Fruit fly (Drosophila melanogaster): ENCODE results near the gene CG33644.
A peak's percentile ranks its signal among the peaks of the same experiment; 100 is the strongest.

Gene CG33644

DNA sequence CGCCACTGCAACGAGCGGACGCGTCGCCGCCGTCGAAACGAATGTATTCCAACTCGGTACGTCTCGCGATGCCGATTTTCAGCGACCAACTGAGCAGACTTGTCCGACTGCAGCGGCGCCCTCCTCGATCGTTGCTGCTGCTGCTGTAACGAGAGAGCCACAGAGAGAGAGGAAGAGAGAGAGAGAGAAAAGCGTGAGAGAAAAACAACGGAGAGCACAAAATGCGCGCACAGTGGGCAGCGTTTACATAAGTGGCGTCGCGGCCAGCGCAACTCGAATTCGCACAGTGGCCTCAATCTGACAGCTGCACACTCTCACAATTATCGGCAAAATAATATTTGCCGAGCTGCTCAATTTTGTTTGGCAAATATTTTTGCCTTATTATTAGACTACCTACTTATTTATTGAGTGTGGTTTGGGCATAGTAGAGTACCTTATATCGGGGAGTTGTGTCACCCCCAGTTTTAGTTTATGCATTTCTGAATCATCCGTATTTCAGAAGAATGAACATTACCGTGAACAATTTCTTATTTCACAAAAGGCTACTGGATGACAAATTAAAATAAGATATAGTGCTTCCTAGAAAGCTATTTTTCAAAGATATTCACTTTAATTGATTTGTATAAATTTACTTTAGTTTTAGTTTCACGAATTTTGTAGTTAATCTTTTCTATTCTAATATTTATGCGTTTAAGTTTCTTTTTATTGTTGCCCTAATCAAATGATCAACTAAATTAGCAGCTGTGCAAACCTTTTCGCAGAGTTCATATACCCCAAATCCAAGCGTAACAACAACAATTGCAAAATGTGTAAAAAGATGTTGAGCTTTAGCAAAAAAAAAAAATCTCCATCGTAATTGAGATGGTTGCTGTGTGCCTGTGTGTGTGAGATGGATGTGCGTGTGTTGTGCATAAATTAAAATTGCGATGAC is 18.3 kb upstream of the CG33644 start (continued):
- no peak for TF ChIP-seq tap (tag; optimal IDR thresholded peaks at IDR 0.05)
- peak; percentile 60 for TF ChIP-seq CG18262 (tag; optimal IDR thresholded peaks at IDR 0.05)
- TF ChIP-seq CG18764 (GFP tag; optimal IDR thresholded peaks at IDR 0.05) = peak; percentile 29
- TF ChIP-seq CG9876 (GFP tag; optimal IDR thresholded peaks at IDR 0.05) = peak; percentile 63
- no peak for TF ChIP-seq pan (optimal IDR thresholded peaks at IDR 0.05)
- peak in 1 of 2 experiments; percentile 77 for TF ChIP-seq pan (GFP tag; optimal IDR thresholded peaks at IDR 0.05 in 1 of 2, IDR thresholded peaks at IDR 0.05 in 1 of 2)
- TF ChIP-seq zfh1 (GFP tag; IDR thresholded peaks at IDR 0.05) = peak; percentile 73
- 0 out of 2 replicates have a peak, but pooled peaks have one; percentile 20 for TF ChIP-seq CG10959 (GFP tag; IDR thresholded peaks at IDR 0.05)
- TF ChIP-seq CG5180 (GFP tag; optimal IDR thresholded peaks at IDR 0.05) = peak; percentile 17
- no peak for TF ChIP-seq Vsx1 (GFP tag; optimal IDR thresholded peaks at IDR 0.05)
- no peak for TF ChIP-seq CG3838 (GFP tag; optimal IDR thresholded peaks at IDR 0.05)
- no peak for TF ChIP-seq CG11398 (GFP tag; optimal IDR thresholded peaks at IDR 0.05)
- peak; percentile 35 for TF ChIP-seq vfl (GFP tag; optimal IDR thresholded peaks at IDR 0.05)
- TF ChIP-seq Dad (GFP tag; optimal IDR thresholded peaks at IDR 0.05) = peak; percentile 24
- no peak for TF ChIP-seq CG14965 (GFP tag; optimal IDR thresholded peaks at IDR 0.05; ENCODE audit: borderline replicate concordance)
- TF ChIP-seq CG10366 (GFP tag; IDR thresholded peaks at IDR 0.05) = peak; percentile 66
- TF ChIP-seq ken (GFP tag; IDR thresholded peaks at IDR 0.05) = 0 out of 3 replicates have a peak, but pooled peaks have one; percentile 49
- TF ChIP-seq sim (GFP tag; IDR thresholded peaks at IDR 0.05) = no peak
- peak; percentile 13 for TF ChIP-seq Abd-B (GFP tag; optimal IDR thresholded peaks at IDR 0.05)
- TF ChIP-seq ttk (GFP tag; IDR thresholded peaks at IDR 0.05) = peak; percentile 66
- TF ChIP-seq CG9437 (GFP tag; optimal IDR thresholded peaks at IDR 0.05) = peak; percentile 70
- TF ChIP-seq Stat92E (GFP tag; optimal IDR thresholded peaks at IDR 0.05) = peak in 1 of 3 experiments; percentile 26
- peak; percentile 27 for TF ChIP-seq CG10654 (GFP tag; optimal IDR thresholded peaks at IDR 0.05)
- TF ChIP-seq sug (tag; optimal IDR thresholded peaks at IDR 0.05) = peak; percentile 28
- TF ChIP-seq CG30431 (GFP tag; optimal IDR thresholded peaks at IDR 0.05) = peak; percentile 48
- TF ChIP-seq CG17186 (GFP tag; optimal IDR thresholded peaks at IDR 0.05) = peak; percentile 51
- TF ChIP-seq chinmo (GFP tag; IDR thresholded peaks at IDR 0.05; ENCODE audit: partially characterized antibody) = peak; percentile 90; the same call in 2 of the 4 replicates
- TF ChIP-seq Ptx1 (GFP tag; IDR thresholded peaks at IDR 0.05) = peak; percentile 70
- TF ChIP-seq CG18599 (GFP tag; optimal IDR thresholded peaks at IDR 0.05) = peak; percentile 44
- TF ChIP-seq seq (GFP tag; IDR thresholded peaks at IDR 0.05) = peak; percentile 61; the same call in 1 of the 2 replicates
- peak; percentile 34; the same call in 1 of the 2 replicates for TF ChIP-seq Doc2 (GFP tag; IDR thresholded peaks at IDR 0.05)
- TF ChIP-seq az2 (GFP tag; optimal IDR thresholded peaks at IDR 0.05) = peak; percentile 55
- TF ChIP-seq cad (GFP tag; optimal IDR thresholded peaks at IDR 0.05) = no peak
- peak; percentile 59 for TF ChIP-seq unpg (GFP tag; optimal IDR thresholded peaks at IDR 0.05)
- TF ChIP-seq Spps (tag; optimal IDR thresholded peaks at IDR 0.05) = no peak
- TF ChIP-seq cato (GFP tag; optimal IDR thresholded peaks at IDR 0.05; ENCODE audit: borderline replicate concordance) = peak; percentile 20
- TF ChIP-seq CG6272 (GFP tag; IDR thresholded peaks at IDR 0.05) = peak; percentile 61; the same call in 1 of the 2 replicates
- no peak for TF ChIP-seq crol (GFP tag; IDR thresholded peaks at IDR 0.05)
- TF ChIP-seq Side (GFP tag; optimal IDR thresholded peaks at IDR 0.05) = peak; percentile 57
- no peak for TF ChIP-seq CG15011 (GFP tag; optimal IDR thresholded peaks at IDR 0.05)
- TF ChIP-seq H2.0 (GFP tag; IDR thresholded peaks at IDR 0.05) = peak; percentile 51; the same call in 1 of the 2 replicates
- TF ChIP-seq gro (GFP tag; optimal IDR thresholded peaks at IDR 0.05) = peak; percentile 72
- peak; percentile 56; the same call in 1 of the 2 replicates for TF ChIP-seq ranshi (GFP tag; IDR thresholded peaks at IDR 0.05)
- no peak for TF ChIP-seq CG17912 (GFP tag; optimal IDR thresholded peaks at IDR 0.05)
- TF ChIP-seq CG3065 (GFP tag; optimal IDR thresholded peaks at IDR 0.05) = no peak
- TF ChIP-seq grn (GFP tag; optimal IDR thresholded peaks at IDR 0.05) = no peak
- peak; percentile 90 for TF ChIP-seq Med (GFP tag)
- TF ChIP-seq Aef1 (GFP tag; IDR thresholded peaks at IDR 0.05) = peak; percentile 64

All from whole organism, embryonic.